Worm (Caenorhabditis elegans) whole organism, young adult: Measurements from ENCODE around the gene mxl-1.

Source experiments
- B0019.2 ChIP-seq: fragments of 200-800 bp; sonication (Bioruptor generic); conservative IDR thresholded peaks from 2 replicates; pipeline ENCODE4 v1.3.6; 2022; ENCODE audit warnings: missing genetic modification reagents, missing genetic modification characterization, missing compliant biosample characterization
- B0035.1 ChIP-seq: sonication (generic microtip); optimal IDR thresholded peaks from 2 replicates; lab custom pipeline; 2016; ENCODE audit warnings: missing genetic modification characterization, mild to moderate bottlenecking, missing compliant biosample characterization, missing genotype, missing genetic modification reagents
- B0261.1 ChIP-seq: sonication (generic microtip); optimal IDR thresholded peaks from 2 replicates; lab custom pipeline; 2016; ENCODE audit warnings: mild to moderate bottlenecking, missing genetic modification characterization, moderate library complexity, missing compliant biosample characterization
- F10E7.11 ChIP-seq: sonication (generic microtip); optimal IDR thresholded peaks from 2 replicates; lab custom pipeline; 2017; ENCODE audit warnings: mild to moderate bottlenecking, missing genetic modification characterization, moderate library complexity, missing compliant biosample characterization
- F23B12.7 ChIP-seq: sonication (generic microtip); optimal IDR thresholded peaks from 2 replicates; lab custom pipeline; 2017; ENCODE audit warnings: missing genetic modification characterization, mild to moderate bottlenecking, missing compliant biosample characterization, antibody characterized with exemption, moderate library complexity; ENCODE audit not compliant: insufficient read depth
- F33H1.4 ChIP-seq: fragments of 200-800 bp; sonication (Bioruptor generic); IDR thresholded peaks from 2 replicates; pipeline ENCODE4 v1.3.6; 2022; ENCODE audit warnings: missing genetic modification reagents, missing genetic modification characterization, missing compliant biosample characterization
- F37B4.10 ChIP-seq: fragments of 200-800 bp; sonication (Bioruptor generic); IDR thresholded peaks from 2 replicates; pipeline ENCODE4 v1.3.6; 2022; ENCODE audit warnings: missing genetic modification characterization, missing compliant biosample characterization
- F57A8.1 ChIP-seq: fragments of 200-800 bp; sonication (Bioruptor generic); optimal IDR thresholded peaks from 2 replicates; lab custom pipeline; 2018; ENCODE audit warnings: mild to moderate bottlenecking, missing genetic modification characterization, moderate library complexity, missing compliant biosample characterization
- F57C9.4 ChIP-seq: sonication (generic microtip); optimal IDR thresholded peaks from 2 replicates; lab custom pipeline; 2017; ENCODE audit warnings: mild to moderate bottlenecking, missing genetic modification characterization, missing compliant biosample characterization
- K12H6.12 ChIP-seq: fragments of 200-800 bp; sonication (Bioruptor generic); optimal IDR thresholded peaks from 2 replicates; lab custom pipeline; 2018; ENCODE audit warnings: mild to moderate bottlenecking, missing genetic modification characterization, missing compliant biosample characterization
- Y53G8AR.9 ChIP-seq: fragments of 200-800 bp; sonication (Bioruptor generic); conservative IDR thresholded peaks from 2 replicates; pipeline ENCODE4 v1.3.6; 2022; ENCODE audit warnings: missing genetic modification reagents, missing genetic modification characterization, missing compliant biosample characterization
- Y56A3A.18 ChIP-seq: fragments of 200-800 bp; sonication (Bioruptor generic); IDR thresholded peaks from 2 replicates; pipeline ENCODE4 v1.3.6; 2022; ENCODE audit warnings: missing genetic modification reagents, missing genetic modification characterization, missing compliant biosample characterization
- Y95B8A.8 ChIP-seq: fragments of 200-800 bp; sonication (Bioruptor generic); IDR thresholded peaks from 2 replicates; pipeline ENCODE4 v1.3.6; 2022; ENCODE audit warnings: missing genetic modification reagents, missing genetic modification characterization, missing compliant biosample characterization
- akir-1 ChIP-seq: fragments of 200-800 bp; sonication (Bioruptor generic); optimal IDR thresholded peaks from 2 replicates; lab custom pipeline; 2018; ENCODE audit warnings: mild to moderate bottlenecking, missing genetic modification characterization, moderate library complexity, missing compliant biosample characterization
- atf-7 ChIP-seq: sonication (generic microtip); optimal IDR thresholded peaks from 2 replicates; lab custom pipeline; 2017; ENCODE audit warnings: mild to moderate bottlenecking, missing genetic modification characterization, missing compliant biosample characterization
- attf-5 ChIP-seq: fragments of 200-800 bp; sonication (Bioruptor generic); optimal IDR thresholded peaks from 2 replicates; lab custom pipeline; 2018; ENCODE audit warnings: mild to moderate bottlenecking, missing genetic modification characterization, missing compliant biosample characterization
- cebp-2 ChIP-seq: fragments of 200-800 bp; sonication (Bioruptor generic); IDR thresholded peaks from 2 replicates; pipeline ENCODE4 v1.3.6; 2022; ENCODE audit warnings: missing genetic modification characterization, missing compliant biosample characterization
- ceh-40 ChIP-seq: fragments of 200-800 bp; sonication (Bioruptor generic); IDR thresholded peaks from 2 replicates; pipeline ENCODE4 v1.3.6; 2022; ENCODE audit warnings: missing genetic modification characterization, missing compliant biosample characterization
- ceh-79 ChIP-seq: sonication (generic microtip); optimal IDR thresholded peaks from 2 replicates; lab custom pipeline; 2017; ENCODE audit warnings: mild to moderate bottlenecking, missing genetic modification characterization, missing compliant biosample characterization
- die-1 ChIP-seq: sonication (generic microtip); optimal IDR thresholded peaks from 2 replicates; lab custom pipeline; 2016; ENCODE audit warnings: missing genotype, mild to moderate bottlenecking, missing genetic modification characterization, missing compliant biosample characterization
- egl-18 ChIP-seq: fragments of 200-800 bp; sonication (Bioruptor generic); IDR thresholded peaks from 2 replicates; pipeline ENCODE4 v1.3.6; 2022; ENCODE audit warnings: missing genetic modification reagents, missing genetic modification characterization, missing compliant biosample characterization
- ekl-4 ChIP-seq: fragments of 200-800 bp; sonication (Bioruptor generic); IDR thresholded peaks from 2 replicates; pipeline ENCODE4 v1.3.6; 2022; ENCODE audit warnings: missing genetic modification reagents, missing genetic modification characterization, missing compliant biosample characterization
- him-1 ChIP-seq: sonication (generic microtip); optimal IDR thresholded peaks from 2 replicates; lab custom pipeline; 2016; ENCODE audit warnings: missing genotype, missing genetic modification reagents, missing genetic modification characterization, missing compliant biosample characterization
- hmg-1.2 ChIP-seq: fragments of 200-800 bp; sonication (Bioruptor generic); IDR thresholded peaks from 2 replicates; pipeline ENCODE4 v1.3.6; 2022; ENCODE audit warnings: missing genetic modification reagents, missing genetic modification characterization, missing compliant biosample characterization
- hrde-1 ChIP-seq: sonication (generic microtip); optimal IDR thresholded peaks from 2 replicates; lab custom pipeline; 2016; ENCODE audit warnings: missing genetic modification characterization, mild to moderate bottlenecking, missing compliant biosample characterization, moderate library complexity, missing genotype, missing genetic modification reagents, borderline replicate concordance
- lag-1 ChIP-seq: fragments of 200-800 bp; sonication (Bioruptor generic); IDR thresholded peaks from 2 replicates; pipeline ENCODE4 v1.3.6; 2022; ENCODE audit warnings: missing genetic modification reagents, missing genetic modification characterization, missing compliant biosample characterization
- lin-54 ChIP-seq: fragments of 200-800 bp; sonication (Bioruptor generic); optimal IDR thresholded peaks from 2 replicates; lab custom pipeline; 2018; ENCODE audit warnings: mild to moderate bottlenecking, missing genetic modification characterization, missing compliant biosample characterization
- lir-1 ChIP-seq: fragments of 200-800 bp; sonication (Bioruptor generic); conservative IDR thresholded peaks from 2 replicates; pipeline ENCODE4 v1.3.6; 2022; ENCODE audit warnings: missing genetic modification reagents, missing genetic modification characterization, missing compliant biosample characterization
- madf-10 ChIP-seq: sonication (generic microtip); optimal IDR thresholded peaks from 2 replicates; lab custom pipeline; 2016; ENCODE audit warnings: mild to moderate bottlenecking, missing genetic modification characterization, missing compliant biosample characterization
- mel-28 ChIP-seq: sonication (generic microtip); optimal IDR thresholded peaks from 2 replicates; lab custom pipeline; 2016; ENCODE audit warnings: borderline replicate concordance, mild to moderate bottlenecking, missing genetic modification characterization, missing compliant biosample characterization
- nfya-1 ChIP-seq: sonication (generic microtip); optimal IDR thresholded peaks from 2 replicates; lab custom pipeline; 2017; ENCODE audit warnings: antibody characterized with exemption, missing compliant biosample characterization, missing genetic modification characterization, borderline replicate concordance; ENCODE audit not compliant: insufficient read depth
- nfyb-1 ChIP-seq: fragments of 200-800 bp; sonication (Bioruptor generic); IDR thresholded peaks from 2 replicates; pipeline ENCODE4 v1.3.6; 2022; ENCODE audit warnings: missing genetic modification reagents, missing genetic modification characterization, missing compliant biosample characterization
- nhr-120 ChIP-seq: fragments of 200-800 bp; sonication (Bioruptor generic); IDR thresholded peaks from 2 replicates; pipeline ENCODE4 v1.3.6; 2022; ENCODE audit warnings: missing genetic modification characterization, missing compliant biosample characterization
- nhr-179 ChIP-seq: sonication (generic microtip); optimal IDR thresholded peaks from 2 replicates; lab custom pipeline; 2016; ENCODE audit warnings: mild to moderate bottlenecking, missing genetic modification characterization, missing compliant biosample characterization
- nhr-80 ChIP-seq: sonication (generic microtip); optimal IDR thresholded peaks from 2 replicates; lab custom pipeline; 2016; ENCODE audit warnings: missing genetic modification characterization, missing compliant biosample characterization
- pbrm-1 ChIP-seq: fragments of 200-800 bp; sonication (Bioruptor generic); IDR thresholded peaks from 2 replicates; pipeline ENCODE4 v1.3.6; 2022; ENCODE audit warnings: missing genetic modification reagents, missing genetic modification characterization, missing compliant biosample characterization
- repo-1 ChIP-seq: sonication (generic microtip); optimal IDR thresholded peaks from 2 replicates; lab custom pipeline; 2017; ENCODE audit warnings: mild to moderate bottlenecking, missing genetic modification characterization, missing compliant biosample characterization
- rpc-1 ChIP-seq, 2 experiments: fragments of 150-350 bp in 1 of 2; sonication (generic microtip) in 1 of 2; optimal IDR thresholded peaks; 2 replicates each; lab custom pipeline; 2014 to 2018; ENCODE audit warnings: missing biosample characterization in 1 of 2, missing genetic modification characterization in 1 of 2, missing genetic modification reagents in 1 of 2, missing genotype in 1 of 2
- sea-2 ChIP-seq: fragments of 200-800 bp; sonication (Bioruptor generic); IDR thresholded peaks from 2 replicates; pipeline ENCODE4 v1.3.6; 2022; ENCODE audit warnings: missing genetic modification characterization, missing compliant biosample characterization
- snpc-3.4 ChIP-seq: sonication (generic microtip); optimal IDR thresholded peaks from 2 replicates; lab custom pipeline; 2017; ENCODE audit warnings: missing genetic modification characterization, mild to moderate bottlenecking, missing compliant biosample characterization, antibody characterized with exemption, moderate library complexity, missing genotype, missing genetic modification reagents
- unc-130 ChIP-seq: sonication (generic microtip); optimal IDR thresholded peaks from 2 replicates; lab custom pipeline; 2016; ENCODE audit warnings: missing genetic modification reagents, missing genetic modification characterization, missing compliant biosample characterization
- unc-62 ChIP-seq: fragments of 150-350 bp; optimal IDR thresholded peaks from 2 replicates; lab custom pipeline; 2014; ENCODE audit warnings: missing biosample characterization, missing genetic modification reagents, missing genetic modification characterization
- zim-3 ChIP-seq: sonication (generic microtip); optimal IDR thresholded peaks from 2 replicates; lab custom pipeline; 2017; ENCODE audit warnings: mild to moderate bottlenecking, missing genetic modification characterization, moderate library complexity, missing compliant biosample characterization
- ztf-18 ChIP-seq: sonication (generic microtip); optimal IDR thresholded peaks from 2 replicates; lab custom pipeline; 2016; ENCODE audit warnings: missing genotype, mild to moderate bottlenecking, missing genetic modification characterization, missing compliant biosample characterization
- ztf-26 ChIP-seq: sonication (generic microtip); optimal IDR thresholded peaks from 2 replicates; lab custom pipeline; 2017; ENCODE audit warnings: missing genetic modification characterization, missing compliant biosample characterization

The mxl-1 gene

DNA sequence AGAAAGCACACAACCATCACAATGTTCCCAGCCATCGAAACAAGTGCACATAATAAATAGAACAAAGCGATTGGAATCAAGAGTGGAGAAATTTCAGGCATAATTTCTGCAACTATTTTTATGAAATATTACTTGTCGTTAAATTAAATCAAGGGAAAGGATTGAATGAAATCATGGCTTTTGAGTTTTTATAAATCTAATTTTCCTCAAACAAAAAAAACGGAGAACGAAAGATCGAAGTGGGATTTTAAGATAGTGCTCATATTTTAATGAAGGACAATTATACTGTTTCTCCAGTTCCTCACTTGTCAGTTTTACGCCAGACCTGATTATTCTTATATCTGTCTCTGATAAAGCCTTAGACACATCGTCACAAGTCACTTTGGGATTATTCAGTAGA is 7.8 kb downstream of the mxl-1 start, which contains the start of gene srsx-33:
srsx-33 (minus strand) TSS at position 101 of the 400 bp plus-strand sequence.
- TF ChIP-seq egl-18 = no peak
- TF ChIP-seq attf-5 = no peak
- no peak for TF ChIP-seq F33H1.4
- TF ChIP-seq nfya-1 (tag; lab: Kevin White, UChicago) = no peak
- no peak for TF ChIP-seq sea-2 (GFP tag; lab: Robert Waterston, UW)
- TF ChIP-seq B0261.1 = no peak
- TF ChIP-seq ceh-79 = no peak
- TF ChIP-seq Y95B8A.8 (GFP tag; lab: Robert Waterston, UW) = no peak
- no peak for TF ChIP-seq akir-1
- no peak for TF ChIP-seq zim-3 (tag; lab: Kevin White, UChicago)
- TF ChIP-seq B0035.1 = no peak
- TF ChIP-seq nhr-179 (tag; lab: Kevin White, UChicago) = no peak

DNA sequence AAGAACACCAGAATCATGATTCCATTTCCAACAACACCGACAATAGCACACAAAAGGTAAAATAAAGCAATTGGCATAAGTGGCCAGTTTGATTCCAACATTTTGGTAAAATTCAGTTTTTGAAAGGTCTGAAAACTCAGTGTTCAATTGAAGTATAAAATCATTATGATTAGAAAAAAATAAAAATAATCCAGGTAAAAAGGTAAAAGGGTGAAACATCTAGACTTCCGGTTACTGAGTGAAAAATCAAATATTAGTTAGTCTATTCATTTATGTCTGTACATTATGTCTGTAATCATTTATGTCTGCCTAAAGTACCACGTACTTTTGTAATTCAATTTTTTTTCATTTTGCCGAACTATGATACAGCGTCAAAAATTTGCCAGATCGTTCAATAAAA is 10.3 kb downstream of the mxl-1 start, which contains the start of gene srsx-31:
srsx-31 (minus strand) TSS at position 101 of the 400 bp plus-strand sequence.
- no peak for TF ChIP-seq hmg-1.2 (GFP tag; lab: Robert Waterston, UW)
- no peak for TF ChIP-seq ztf-18
- TF ChIP-seq F37B4.10 (GFP tag; lab: Robert Waterston, UW) = no peak
- TF ChIP-seq F57A8.1 = no peak
- no peak for TF ChIP-seq F10E7.11 (tag; lab: Kevin White, UChicago)
- no peak for TF ChIP-seq ceh-40 (GFP tag; lab: Robert Waterston, UW)
- no peak for TF ChIP-seq B0261.1
- no peak for TF ChIP-seq unc-62
- TF ChIP-seq die-1 (tag; lab: Kevin White, UChicago) = no peak

DNA sequence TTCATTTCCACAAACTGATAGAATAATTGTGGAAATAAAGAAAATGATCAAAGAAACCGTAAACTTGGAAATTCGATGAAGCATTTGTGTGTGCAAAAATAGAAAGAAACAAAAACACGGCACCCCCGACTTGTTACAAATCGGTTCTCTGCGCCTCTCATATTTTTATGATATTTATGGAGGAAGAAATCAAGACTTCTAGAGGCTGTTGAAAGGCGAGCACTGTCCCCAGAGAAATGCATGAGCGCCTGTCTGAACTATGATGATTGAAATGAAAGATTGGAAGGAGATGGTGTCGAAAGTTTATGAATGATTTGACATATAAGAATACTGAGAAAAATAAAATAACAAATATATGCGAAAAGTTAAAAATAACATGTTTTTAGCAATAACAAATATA is 14.3 kb downstream of the mxl-1 start, which contains the start of gene lgc-36:
lgc-36 (minus strand) TSS at position 101 of the 400 bp plus-strand sequence.
- no peak for TF ChIP-seq ztf-26 (tag; lab: Kevin White, UChicago)
- TF ChIP-seq nhr-80 (tag; lab: Kevin White, UChicago) = no peak
- no peak for TF ChIP-seq F57C9.4
- TF ChIP-seq Y95B8A.8 (GFP tag; lab: Robert Waterston, UW) = no peak
- no peak for TF ChIP-seq atf-7
- TF ChIP-seq mel-28 (tag; lab: Kevin White, UChicago) = no peak
- no peak for TF ChIP-seq madf-10 (tag; lab: Kevin White, UChicago)
- no peak for TF ChIP-seq him-1 (tag; lab: Kevin White, UChicago)
- TF ChIP-seq sea-2 (GFP tag; lab: Robert Waterston, UW) = no peak
- no peak for TF ChIP-seq Y56A3A.18 (GFP tag; lab: Robert Waterston, UW)
- no peak for TF ChIP-seq F23B12.7
- TF ChIP-seq zim-3 (tag; lab: Kevin White, UChicago) = no peak
- no peak for TF ChIP-seq lag-1 (GFP tag; lab: Robert Waterston, UW)
- TF ChIP-seq hrde-1 (tag; lab: Kevin White, UChicago) = no peak
- no peak for TF ChIP-seq pbrm-1 (GFP tag; lab: Robert Waterston, UW)

DNA sequence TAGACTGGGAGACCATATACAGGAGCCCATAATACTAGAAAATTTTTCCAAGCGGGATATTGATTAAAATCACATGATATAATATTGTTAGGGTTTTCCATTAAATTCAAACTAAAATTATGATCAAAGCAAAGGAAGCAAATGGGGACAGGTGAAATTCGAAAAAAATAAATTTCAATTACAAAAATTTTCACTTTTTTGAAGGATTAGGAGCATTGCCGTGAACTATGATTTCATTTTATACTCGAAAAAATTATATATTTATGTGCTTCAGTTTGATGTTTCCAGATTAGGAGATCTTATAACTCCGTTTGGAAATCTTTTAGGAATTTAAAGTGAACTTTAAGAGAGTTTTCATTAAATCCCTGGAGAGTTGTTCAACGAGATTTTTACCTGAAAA is 16.0 kb downstream of the mxl-1 start, which contains the start of gene F07B10.7:
F07B10.7 (minus strand) TSS at position 101 of the 400 bp plus-strand sequence.
- TF ChIP-seq nfyb-1 (no peak), rpc-1 (optimal IDR thresholded peaks at IDR 0.05; lab: Kevin White, UChicago) (no peak), rpc-1 (tag; optimal IDR thresholded peaks at IDR 0.05; lab: Kevin White, UChicago) (no peak), lin-54 (GFP tag; lab: Kevin White, UChicago) (no peak), repo-1 (no peak), nhr-120 (GFP tag; lab: Robert Waterston, UW) (no peak), lir-1 (GFP tag; lab: Robert Waterston, UW) (no peak), unc-130 (GFP tag; lab: Kevin White, UChicago) (no peak), B0019.2 (no peak), Y53G8AR.9 (no peak), snpc-3.4 (tag; lab: Kevin White, UChicago) (no peak), K12H6.12 (tag; lab: Kevin White, UChicago) (no peak), cebp-2 (GFP tag; lab: Robert Waterston, UW) (no peak), F33H1.4 (no peak), die-1 (tag; lab: Kevin White, UChicago) (no peak), ekl-4 (no peak), nhr-179 (tag; lab: Kevin White, UChicago) (no peak)
